Fruit fly (Drosophila melanogaster) whole organism, embryonic: Measurements from ENCODE around the gene Idh3b.

Source experiments
- Abd-B ChIP-seq: fragments of 200-800 bp; sonication (Bioruptor generic); optimal IDR thresholded peaks from 2 replicates; lab custom pipeline; 2018; ENCODE audit warnings: missing biosample characterization, mild to moderate bottlenecking, missing genetic modification characterization, moderate library complexity
- Antp ChIP-seq: fragments of 200-800 bp; sonication (Bioruptor generic); optimal IDR thresholded peaks from 3 replicates; lab custom pipeline; 2016; ENCODE audit warnings: missing biosample characterization, missing genetic modification characterization
- Bdp1 ChIP-seq: fragments of 200-800 bp; sonication (Bioruptor generic); optimal IDR thresholded peaks from 3 replicates; lab custom pipeline; 2016; ENCODE audit warnings: missing biosample characterization, missing genetic modification characterization
- CG10366 ChIP-seq: fragments of 200-800 bp; sonication (Bioruptor generic); IDR thresholded peaks from 2 replicates; pipeline ENCODE4 v1.3.6; 2022; ENCODE audit warnings: missing biosample characterization, missing genetic modification characterization
- CG10565 ChIP-seq: fragments of 200-800 bp; sonication (Bioruptor generic); optimal IDR thresholded peaks from 3 replicates; lab custom pipeline; 2016; ENCODE audit warnings: missing biosample characterization, mild to moderate bottlenecking, missing genetic modification characterization
- CG12071 ChIP-seq: fragments of 200-800 bp; sonication (Bioruptor generic); optimal IDR thresholded peaks from 3 replicates; lab custom pipeline; 2018; ENCODE audit warnings: missing biosample characterization, mild to moderate bottlenecking, missing genetic modification characterization
- CG12219 ChIP-seq: fragments of 200-800 bp; sonication (Bioruptor generic); optimal IDR thresholded peaks from 3 replicates; lab custom pipeline; 2018; ENCODE audit warnings: missing biosample characterization, mild to moderate bottlenecking, missing genetic modification characterization
- CG13123 ChIP-seq: fragments of 200-800 bp; sonication (Bioruptor generic); optimal IDR thresholded peaks from 2 replicates; lab custom pipeline; 2016; ENCODE audit warnings: missing biosample characterization, missing genetic modification characterization
- CG14710 ChIP-seq: fragments of 200-800 bp; sonication (Bioruptor generic); optimal IDR thresholded peaks from 3 replicates; lab custom pipeline; 2019; ENCODE audit warnings: missing biosample characterization, mild to moderate bottlenecking, missing genetic modification characterization, moderate library complexity
- CG14860 ChIP-seq: fragments of 200-800 bp; sonication (Bioruptor generic); IDR thresholded peaks from 3 replicates; pipeline ENCODE4 v1.3.6; 2022; ENCODE audit warnings: missing biosample characterization, missing genetic modification characterization; ENCODE audit not compliant: partially characterized antibody
- CG14965 ChIP-seq: fragments of 200-800 bp; sonication (Bioruptor generic); optimal IDR thresholded peaks from 2 replicates; lab custom pipeline; 2016; ENCODE audit warnings: missing biosample characterization, missing genetic modification characterization, borderline replicate concordance
- CG15011 ChIP-seq: fragments of 200-800 bp; sonication (Bioruptor generic); optimal IDR thresholded peaks from 3 replicates; lab custom pipeline; 2018; ENCODE audit warnings: missing biosample characterization, mild to moderate bottlenecking, missing genetic modification characterization
- CG15479 ChIP-seq: fragments of 200-800 bp; sonication (Bioruptor generic); optimal IDR thresholded peaks from 3 replicates; lab custom pipeline; 2019; ENCODE audit warnings: missing biosample characterization, mild to moderate bottlenecking, missing genetic modification characterization, moderate library complexity
- CG16779 ChIP-seq: fragments of 200-800 bp; sonication (Bioruptor generic); IDR thresholded peaks from 2 replicates; pipeline ENCODE4 v1.3.6; 2022; ENCODE audit warnings: missing biosample characterization, missing genetic modification characterization
- CG31224 ChIP-seq: fragments of 200-800 bp; sonication (Bioruptor generic); IDR thresholded peaks from 2 replicates; pipeline ENCODE4 v1.3.6; 2022; ENCODE audit warnings: missing biosample characterization, missing genetic modification characterization
- CG34224 ChIP-seq: fragments of 200-800 bp; sonication (Bioruptor generic); IDR thresholded peaks from 3 replicates; pipeline ENCODE4 v1.3.6; 2022; ENCODE audit warnings: missing biosample characterization, missing genetic modification characterization; ENCODE audit not compliant: partially characterized antibody
- CG3726 ChIP-seq: fragments of 200-800 bp; sonication (Bioruptor generic); IDR thresholded peaks from 3 replicates; pipeline ENCODE4, ENCODE4 v1.3.6; 2022; ENCODE audit warnings: missing biosample characterization, missing genetic modification characterization
- CG4404 ChIP-seq: fragments of 200-800 bp; sonication (Bioruptor generic); IDR thresholded peaks from 2 replicates; pipeline ENCODE4 v1.3.6; 2022; ENCODE audit warnings: missing biosample characterization, missing genetic modification characterization
- CG4424 ChIP-seq: fragments of 200-800 bp; sonication (Bioruptor generic); optimal IDR thresholded peaks from 3 replicates; lab custom pipeline; 2016; ENCODE audit warnings: missing biosample characterization, missing genetic modification characterization
- CG6272 ChIP-seq: fragments of 200-800 bp; sonication (Bioruptor generic); IDR thresholded peaks from 2 replicates; pipeline ENCODE4 v1.3.6; 2022; ENCODE audit warnings: missing biosample characterization, missing genetic modification characterization
- CG6654 ChIP-seq: fragments of 200-800 bp; sonication (Bioruptor generic); optimal IDR thresholded peaks from 2 replicates; lab custom pipeline; 2017; ENCODE audit warnings: missing biosample characterization, mild to moderate bottlenecking, missing genetic modification characterization
- CG7839 ChIP-seq: fragments of 200-800 bp; sonication (Bioruptor generic); optimal IDR thresholded peaks from 3 replicates; lab custom pipeline; 2018; ENCODE audit warnings: missing biosample characterization, mild to moderate bottlenecking, missing genetic modification characterization, moderate library complexity
- CG8281 ChIP-seq: fragments of 200-800 bp; sonication (Bioruptor generic); optimal IDR thresholded peaks from 2 replicates; lab custom pipeline; 2018; ENCODE audit warnings: missing biosample characterization, mild to moderate bottlenecking, missing genetic modification characterization, moderate library complexity
- CG8388 ChIP-seq: fragments of 200-800 bp; sonication (Bioruptor generic); optimal IDR thresholded peaks from 2 replicates; lab custom pipeline; 2019; ENCODE audit warnings: missing biosample characterization, mild to moderate bottlenecking, missing genetic modification characterization, moderate library complexity
- CG8478 ChIP-seq: fragments of >200 bp; optimal IDR thresholded peaks from 2 replicates; lab custom pipeline; 2018
- Dip3 ChIP-seq: fragments of 200-800 bp; sonication (Bioruptor generic); optimal IDR thresholded peaks from 3 replicates; lab custom pipeline; 2016; ENCODE audit warnings: missing biosample characterization, missing genetic modification characterization
- Doc2 ChIP-seq: fragments of 200-800 bp; sonication (Bioruptor generic); IDR thresholded peaks from 2 replicates; pipeline ENCODE4 v1.3.6; 2022; ENCODE audit warnings: missing biosample characterization, missing genetic modification characterization
- Dref ChIP-seq: fragments of 200-800 bp; sonication (Bioruptor generic); IDR thresholded peaks from 2 replicates; pipeline ENCODE4 v1.3.6; 2022; ENCODE audit warnings: missing biosample characterization, missing genetic modification characterization
- Mes4 ChIP-seq: fragments of 200-800 bp; sonication (Bioruptor generic); optimal IDR thresholded peaks from 2 replicates; lab custom pipeline; 2016; ENCODE audit warnings: missing biosample characterization, missing genetic modification characterization
- Xbp1 ChIP-seq: fragments of 200-800 bp; sonication (Bioruptor generic); optimal IDR thresholded peaks from 3 replicates; lab custom pipeline; 2016; ENCODE audit warnings: missing biosample characterization, mild to moderate bottlenecking, missing genetic modification characterization
- bigmax ChIP-seq: fragments of 200-800 bp; sonication (Bioruptor generic); optimal IDR thresholded peaks from 2 replicates; lab custom pipeline; 2018; ENCODE audit warnings: missing biosample characterization, mild to moderate bottlenecking, missing genetic modification characterization
- croc ChIP-seq: fragments of 200-800 bp; sonication (Bioruptor generic); conservative IDR thresholded peaks from 3 replicates; pipeline ENCODE4 v1.3.6; 2022; ENCODE audit warnings: missing biosample characterization, missing genetic modification characterization
- dmrt99B ChIP-seq: fragments of 200-800 bp; sonication (Bioruptor generic); optimal IDR thresholded peaks from 2 replicates; lab custom pipeline; 2018; ENCODE audit warnings: missing biosample characterization, mild to moderate bottlenecking, missing genetic modification characterization, moderate library complexity
- gem ChIP-seq: fragments of 200-800 bp; sonication (Bioruptor generic); optimal IDR thresholded peaks from 2 replicates; lab custom pipeline; 2019; ENCODE audit warnings: missing biosample characterization, mild to moderate bottlenecking, missing genetic modification characterization, moderate library complexity
- ham ChIP-seq: fragments of 200-800 bp; sonication (Bioruptor generic); IDR thresholded peaks from 2 replicates; pipeline ENCODE4 v1.3.6; 2022; ENCODE audit warnings: missing biosample characterization, missing genetic modification characterization
- lbe ChIP-seq: fragments of 200-800 bp; sonication (Bioruptor generic); optimal IDR thresholded peaks from 2 replicates; lab custom pipeline; 2016; ENCODE audit warnings: missing biosample characterization, mild to moderate bottlenecking, missing genetic modification characterization
- lilli ChIP-seq: fragments of 200-800 bp; sonication (Bioruptor generic); optimal IDR thresholded peaks from 3 replicates; lab custom pipeline; 2016; ENCODE audit warnings: missing biosample characterization, missing genetic modification characterization
- lola ChIP-seq, 3 experiments: fragments of >200 bp in 2 of 3; fragments of 200-800 bp in 1 of 3; sonication (Bioruptor generic) in 1 of 3; optimal IDR thresholded peaks; 2 replicates each; lab custom pipeline; 2017 to 2019; ENCODE audit warnings: missing biosample characterization in 3 of 3, missing genetic modification characterization in 3 of 3, mild to moderate bottlenecking in 1 of 3, moderate library complexity in 1 of 3
- mirr ChIP-seq: fragments of 200-800 bp; sonication (Bioruptor generic); optimal IDR thresholded peaks from 3 replicates; lab custom pipeline; 2018; ENCODE audit warnings: missing biosample characterization, mild to moderate bottlenecking, missing genetic modification characterization
- nau ChIP-seq: fragments of 200-800 bp; sonication (Bioruptor generic); optimal IDR thresholded peaks from 3 replicates; lab custom pipeline; 2017; ENCODE audit warnings: missing biosample characterization, mild to moderate bottlenecking, missing genetic modification characterization, missing genetic modification reagents
- nmo ChIP-seq: fragments of 200-800 bp; sonication (Bioruptor generic); optimal IDR thresholded peaks from 2 replicates; lab custom pipeline; 2018; ENCODE audit warnings: missing biosample characterization, mild to moderate bottlenecking, missing genetic modification characterization, moderate library complexity
- odd ChIP-seq: fragments of 200-800 bp; sonication (Bioruptor generic); optimal IDR thresholded peaks from 2 replicates; lab custom pipeline; 2017; ENCODE audit warnings: missing biosample characterization, mild to moderate bottlenecking, missing genetic modification characterization
- onecut ChIP-seq: fragments of 200-800 bp; sonication (Bioruptor generic); IDR thresholded peaks from 2 replicates; pipeline ENCODE4 v1.3.6; 2022; ENCODE audit warnings: missing biosample characterization, missing genetic modification characterization
- pan ChIP-seq, 4 experiments: fragments of >200 bp in 3 of 4; fragments of 200-800 bp in 1 of 4; sonication (Bioruptor generic) in 1 of 4; optimal IDR thresholded peaks in 3 of 4; IDR thresholded peaks in 1 of 4; 2 replicates each; pipeline versions ENCODE4 v1.3.6 to Lab custom; 2017 to 2022; ENCODE audit warnings: missing biosample characterization in 2 of 4, missing genetic modification characterization in 2 of 4, mixed read lengths in 1 of 4
- pho ChIP-seq: fragments of 200-800 bp; sonication (Bioruptor generic); optimal IDR thresholded peaks from 2 replicates; lab custom pipeline; 2016; ENCODE audit warnings: missing biosample characterization, missing genetic modification characterization
- row ChIP-seq: fragments of 200-800 bp; sonication (Bioruptor generic); IDR thresholded peaks from 3 replicates; pipeline ENCODE4 v1.3.6; 2022; ENCODE audit warnings: missing biosample characterization, missing genetic modification characterization
- slbo ChIP-seq: fragments of 200-800 bp; sonication (Bioruptor generic); IDR thresholded peaks from 2 replicates; pipeline ENCODE4 v1.3.6; 2022; ENCODE audit warnings: missing biosample characterization, missing genetic modification characterization
- tup ChIP-seq: fragments of 200-800 bp; sonication (Bioruptor generic); optimal IDR thresholded peaks from 2 replicates; lab custom pipeline; 2016; ENCODE audit warnings: missing biosample characterization, mild to moderate bottlenecking, missing genetic modification characterization, moderate library complexity
- twi ChIP-seq: fragments of 200-800 bp; optimal IDR thresholded peaks from 2 replicates; lab custom pipeline; 2019; ENCODE audit warnings: missing biosample characterization, mild to moderate bottlenecking, missing genetic modification characterization, moderate library complexity
- vvl ChIP-seq: fragments of 200-800 bp; sonication (Bioruptor generic); IDR thresholded peaks from 2 replicates; pipeline ENCODE4 v1.3.6; 2022; ENCODE audit warnings: missing biosample characterization, missing genetic modification characterization
- z ChIP-seq: fragments of 200-800 bp; sonication (Bioruptor generic); IDR thresholded peaks from 3 replicates; pipeline ENCODE4 v1.3.6; 2022; ENCODE audit warnings: missing biosample characterization, missing genetic modification characterization

Gene Idh3b

DNA sequence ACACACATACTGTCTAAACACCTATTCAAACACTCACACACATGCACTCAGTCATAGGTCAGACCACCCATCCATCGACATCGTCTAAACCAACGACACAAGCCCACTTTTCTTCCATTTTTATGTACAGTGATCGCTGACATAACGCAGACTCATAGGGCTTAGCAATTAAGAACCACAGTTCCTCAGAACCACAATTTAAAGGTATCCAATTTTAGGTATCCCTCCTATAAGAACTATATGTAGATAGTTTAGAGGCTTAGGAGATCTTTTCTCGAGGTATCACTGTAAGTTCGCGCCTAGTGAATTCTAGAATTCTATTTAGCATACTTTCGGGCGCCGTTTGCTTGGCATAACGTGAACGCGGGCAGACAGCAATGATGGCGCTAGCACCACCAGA is 26.3 kb downstream of the Idh3b start (continued):
- peak; percentile 28; the same call in 1 of the 2 replicates for TF ChIP-seq CG4404 (GFP tag; lab: Robert Waterston, UW)
- TF ChIP-seq CG12071 (GFP tag; lab: Kevin White, UChicago), result no peak
- peak; percentile 59 for TF ChIP-seq CG10366 (GFP tag; lab: Robert Waterston, UW)
- no peak for TF ChIP-seq lbe (GFP tag; lab: Kevin White, UChicago)
- no peak for TF ChIP-seq Bdp1
- TF ChIP-seq CG13123 (GFP tag; lab: Kevin White, UChicago), result no peak
- TF ChIP-seq CG16779 (GFP tag; lab: Robert Waterston, UW), result no peak
- TF ChIP-seq Doc2 (GFP tag; lab: Robert Waterston, UW), result no peak
- no peak for TF ChIP-seq Dref
- TF ChIP-seq CG14965, result no peak
- peak; percentile 30; the same call in 1 of the 2 replicates for TF ChIP-seq onecut (GFP tag; lab: Robert Waterston, UW)
- TF ChIP-seq CG8478 (lab: Kevin White, UChicago), result no peak
- TF ChIP-seq lilli (GFP tag; lab: Kevin White, UChicago), result peak; percentile 34
- TF ChIP-seq Antp (GFP tag; lab: Kevin White, UChicago), result no peak
- TF ChIP-seq z, result no peak
- peak; percentile 0 for TF ChIP-seq CG4424 (GFP tag; lab: Kevin White, UChicago)
- peak; percentile 69 for TF ChIP-seq CG7839 (tag; lab: Kevin White, UChicago)
- TF ChIP-seq Dip3 (GFP tag; lab: Kevin White, UChicago), result peak; percentile 49
- TF ChIP-seq nmo, result peak; percentile 57
- TF ChIP-seq CG15479, result no peak
- no peak for TF ChIP-seq pho
- TF ChIP-seq CG6272 (GFP tag; lab: Robert Waterston, UW), result no peak
- TF ChIP-seq Xbp1 (GFP tag; lab: Kevin White, UChicago), result peak; percentile 55
- TF ChIP-seq CG8388 (GFP tag; lab: Kevin White, UChicago), result no peak
- TF ChIP-seq croc, result peak; percentile 28; the same call in 1 of the 3 replicates
- peak; percentile 68 for TF ChIP-seq row (GFP tag; lab: Robert Waterston, UW)
- no peak for TF ChIP-seq CG31224
- no peak for TF ChIP-seq pan (optimal IDR thresholded peaks at IDR 0.05; lab: Kevin White, UChicago)
- peak in 1 of 2 experiments; percentile 60 for TF ChIP-seq pan (GFP tag; optimal IDR thresholded peaks at IDR 0.05 in 1 of 2, IDR thresholded peaks at IDR 0.05 in 1 of 2)
- peak; percentile 47 for TF ChIP-seq gem (tag; lab: Kevin White, UChicago)
- TF ChIP-seq dmrt99B (tag; lab: Kevin White, UChicago), result peak; percentile 46
- TF ChIP-seq CG14860, result no peak
- TF ChIP-seq nau, result no peak
- TF ChIP-seq mirr (GFP tag; lab: Kevin White, UChicago), result no peak
- TF ChIP-seq lola (GFP tag; optimal IDR thresholded peaks at IDR 0.05; lab: Kevin White, UChicago), result no peak
- TF ChIP-seq bigmax (GFP tag; lab: Kevin White, UChicago), result no peak
- TF ChIP-seq Abd-B (GFP tag; lab: Kevin White, UChicago), result peak; percentile 66
- no peak for TF ChIP-seq CG15011 (GFP tag; lab: Kevin White, UChicago)
- no peak for TF ChIP-seq CG6654
- no peak for TF ChIP-seq CG14710
- TF ChIP-seq CG3726 (GFP tag; lab: Robert Waterston, UW), result no peak
- no peak for TF ChIP-seq tup (GFP tag; lab: Kevin White, UChicago)
- TF ChIP-seq CG10565 (GFP tag; lab: Kevin White, UChicago), result no peak
- TF ChIP-seq CG34224 (GFP tag; lab: Robert Waterston, UW), result no peak
- TF ChIP-seq CG8281, result no peak
- no peak for TF ChIP-seq twi (tag; lab: Kevin White, UChicago)
- peak; percentile 5 for TF ChIP-seq CG12219 (GFP tag; lab: Kevin White, UChicago)
- TF ChIP-seq Mes4 (GFP tag; lab: Kevin White, UChicago), result no peak
- no peak for TF ChIP-seq odd
- TF ChIP-seq ham (GFP tag; lab: Robert Waterston, UW), result no peak
- TF ChIP-seq vvl, result no peak; the same call in 1 of the 2 replicates
- peak; percentile 80 for TF ChIP-seq slbo
